Worm (Caenorhabditis elegans) whole organism, L1 larva: ENCODE data around the gene pdzd-8.

Experiments
- C16A3.4 ChIP-seq: fragments of 150-350 bp; optimal IDR thresholded peaks from 2 replicates; lab custom pipeline; 2014; ENCODE audit warnings: missing biosample characterization, missing genetic modification characterization
- F16B12.6 ChIP-seq: fragments of 150-350 bp; optimal IDR thresholded peaks from 2 replicates; lab custom pipeline; 2014; ENCODE audit warnings: missing biosample characterization, missing genetic modification characterization
- aly-2 ChIP-seq: fragments of 150-350 bp; optimal IDR thresholded peaks from 2 replicates; lab custom pipeline; 2014; ENCODE audit warnings: missing biosample characterization, missing genetic modification characterization
- blmp-1 ChIP-seq: fragments of 150-350 bp; optimal IDR thresholded peaks from 2 replicates; lab custom pipeline; 2014; ENCODE audit warnings: missing biosample characterization, missing genetic modification characterization
- ceh-8 ChIP-seq: fragments of 200-800 bp; sonication (Bioruptor generic); optimal IDR thresholded peaks from 2 replicates; lab custom pipeline; 2018; ENCODE audit warnings: mild to moderate bottlenecking, missing genetic modification characterization, moderate library complexity, missing compliant biosample characterization
- ceh-82 ChIP-seq, 3 experiments: fragments of 150-350 bp in 1 of 3; sonication (generic microtip) in 2 of 3; optimal IDR thresholded peaks; 2 replicates each; lab custom pipeline; 2014 to 2017; ENCODE audit warnings: missing biosample characterization in 3 of 3, missing genetic modification characterization in 3 of 3
- ces-1 ChIP-seq: fragments of 150-350 bp; optimal IDR thresholded peaks from 2 replicates; lab custom pipeline; 2014; ENCODE audit warnings: missing biosample characterization, missing genetic modification reagents, missing genetic modification characterization
- dpl-1 ChIP-seq, 3 experiments: fragments of 150-350 bp in 2 of 3; sonication (generic microtip) in 1 of 3; optimal IDR thresholded peaks; 2 replicates each; lab custom pipeline; 2014 to 2017; ENCODE audit warnings: missing biosample characterization in 3 of 3, missing genetic modification characterization in 3 of 3, missing genetic modification reagents in 3 of 3
- dsc-1 ChIP-seq: sonication (generic microtip); optimal IDR thresholded peaks from 2 replicates; lab custom pipeline; 2016; ENCODE audit warnings: mild to moderate bottlenecking, missing genetic modification characterization, missing compliant biosample characterization
- efl-3 ChIP-seq: fragments of 200-800 bp; sonication (Bioruptor generic); optimal IDR thresholded peaks from 2 replicates; lab custom pipeline; 2018; ENCODE audit warnings: mild to moderate bottlenecking, missing genetic modification characterization, missing compliant biosample characterization
- elt-2 ChIP-seq: sonication (generic microtip); optimal IDR thresholded peaks from 2 replicates; lab custom pipeline; 2016; ENCODE audit warnings: missing genetic modification characterization, mild to moderate bottlenecking, inconsistent platforms, missing compliant biosample characterization, missing genetic modification reagents
- fkh-10 ChIP-seq: sonication (generic microtip); optimal IDR thresholded peaks from 2 replicates; lab custom pipeline; 2017; ENCODE audit warnings: missing biosample characterization, missing genetic modification reagents, missing genetic modification characterization
- fkh-8 ChIP-seq: sonication (generic microtip); optimal IDR thresholded peaks from 2 replicates; lab custom pipeline; 2016; ENCODE audit warnings: mild to moderate bottlenecking, missing genetic modification characterization, missing compliant biosample characterization
- grh-1 ChIP-seq: fragments of 200-800 bp; sonication (Bioruptor generic); IDR thresholded peaks from 2 replicates; pipeline ENCODE4 v1.3.6; 2022; ENCODE audit warnings: missing genetic modification reagents, missing genetic modification characterization, missing compliant biosample characterization
- hpl-2 ChIP-seq: fragments of 150-350 bp; optimal IDR thresholded peaks from 2 replicates; lab custom pipeline; 2014; ENCODE audit warnings: missing biosample characterization, missing genetic modification reagents, missing genetic modification characterization
- irx-1 ChIP-seq: sonication (generic microtip); optimal IDR thresholded peaks from 2 replicates; lab custom pipeline; 2016; ENCODE audit warnings: missing genetic modification characterization, missing compliant biosample characterization
- jun-1 ChIP-seq: fragments of 150-350 bp; optimal IDR thresholded peaks from 2 replicates; lab custom pipeline; 2014; ENCODE audit warnings: missing biosample characterization, missing genetic modification reagents, missing genetic modification characterization
- lin-13 ChIP-seq: fragments of 150-350 bp; optimal IDR thresholded peaks from 2 replicates; lab custom pipeline; 2014; ENCODE audit warnings: missing biosample characterization, missing genetic modification reagents, missing genetic modification characterization
- lin-39 ChIP-seq: fragments of 150-350 bp; optimal IDR thresholded peaks from 2 replicates; lab custom pipeline; 2014; ENCODE audit warnings: missing biosample characterization, missing genetic modification reagents, missing genetic modification characterization
- lsy-2 ChIP-seq, 2 experiments: fragments of 150-350 bp; optimal IDR thresholded peaks; 2 replicates each; lab custom pipeline; 2014; ENCODE audit warnings: missing biosample characterization in 2 of 2, missing genetic modification characterization in 2 of 2
- mdl-1 ChIP-seq, 2 experiments: fragments of 150-350 bp; optimal IDR thresholded peaks; 2 replicates each; lab custom pipeline; 2014 to 2017; ENCODE audit warnings: missing biosample characterization in 2 of 2, missing genetic modification characterization in 2 of 2, inconsistent platforms in 1 of 2
- mep-1 ChIP-seq: fragments of 150-350 bp; optimal IDR thresholded peaks from 2 replicates; lab custom pipeline; 2014; ENCODE audit warnings: missing biosample characterization, missing genetic modification characterization
- nhr-11 ChIP-seq: fragments of 150-350 bp; optimal IDR thresholded peaks from 2 replicates; lab custom pipeline; 2014; ENCODE audit warnings: missing biosample characterization, missing genetic modification characterization
- nhr-12 ChIP-seq: sonication (generic microtip); optimal IDR thresholded peaks from 2 replicates; lab custom pipeline; 2017; ENCODE audit warnings: missing biosample characterization, missing genetic modification characterization
- nhr-237 ChIP-seq: fragments of 150-350 bp; optimal IDR thresholded peaks from 2 replicates; lab custom pipeline; 2014; ENCODE audit warnings: missing biosample characterization, missing genetic modification characterization
- nhr-28 ChIP-seq: fragments of 150-350 bp; optimal IDR thresholded peaks from 2 replicates; lab custom pipeline; 2014; ENCODE audit warnings: missing biosample characterization, missing genetic modification characterization
- nhr-47 ChIP-seq: sonication (generic microtip); optimal IDR thresholded peaks from 2 replicates; lab custom pipeline; 2016; ENCODE audit warnings: mild to moderate bottlenecking, missing genetic modification characterization, moderate library complexity, missing compliant biosample characterization
- nhr-85 ChIP-seq: sonication (generic microtip); peaks from one replicate; lab custom pipeline; 2016; ENCODE audit warnings: missing genetic modification characterization, inconsistent platforms, missing compliant biosample characterization
- pag-3 ChIP-seq: sonication (generic microtip); optimal IDR thresholded peaks from 2 replicates; lab custom pipeline; 2017; ENCODE audit warnings: missing genetic modification characterization, mild to moderate bottlenecking, missing compliant biosample characterization, antibody characterized with exemption, borderline replicate concordance; ENCODE audit not compliant: insufficient read depth
- snpc-4 ChIP-seq: fragments of 150-350 bp; optimal IDR thresholded peaks from 2 replicates; lab custom pipeline; 2014; ENCODE audit warnings: missing biosample characterization, missing genetic modification characterization
- snu-23 ChIP-seq: sonication (generic microtip); optimal IDR thresholded peaks from 2 replicates; lab custom pipeline; 2016; ENCODE audit warnings: missing genetic modification characterization, missing compliant biosample characterization
- sox-4 ChIP-seq: sonication (generic microtip); optimal IDR thresholded peaks from 2 replicates; lab custom pipeline; 2016; ENCODE audit warnings: missing genetic modification characterization, missing compliant biosample characterization
- sptf-1 ChIP-seq: fragments of 150-350 bp; optimal IDR thresholded peaks from 2 replicates; lab custom pipeline; 2014; ENCODE audit warnings: missing biosample characterization, missing genetic modification characterization
- tlp-1 ChIP-seq: fragments of 150-350 bp; optimal IDR thresholded peaks from 2 replicates; lab custom pipeline; 2014; ENCODE audit warnings: missing biosample characterization, missing genetic modification characterization
- unc-30 ChIP-seq: sonication (generic microtip); optimal IDR thresholded peaks from 2 replicates; lab custom pipeline; 2017; ENCODE audit warnings: missing biosample characterization, missing genetic modification characterization
- unc-98 ChIP-seq: fragments of 200-800 bp; sonication (Bioruptor generic); IDR thresholded peaks from 2 replicates; pipeline ENCODE4 v1.3.6; 2022; ENCODE audit warnings: missing genetic modification characterization, missing compliant biosample characterization
- xbp-1 ChIP-seq: sonication (generic microtip); optimal IDR thresholded peaks from 2 replicates; lab custom pipeline; 2016; ENCODE audit warnings: missing genetic modification characterization, missing compliant biosample characterization
- zag-1 ChIP-seq: fragments of 150-350 bp; optimal IDR thresholded peaks from 2 replicates; lab custom pipeline; 2014; ENCODE audit warnings: missing biosample characterization, missing genetic modification characterization

The pdzd-8 gene

ce11 chrIV:8927093-8927492 lies 48.2 kb upstream of the pdzd-8 start (continued):
- peak; percentile 79 for TF ChIP-seq xbp-1 (tag; lab: Kevin White, UChicago)
- TF ChIP-seq pag-3 (tag; lab: Kevin White, UChicago): no peak
- TF ChIP-seq snpc-4 (tag; lab: Kevin White, UChicago): peak; percentile 41
- TF ChIP-seq hpl-2 (GFP tag; lab: Kevin White, UChicago): peak; percentile 52
- peak; percentile 44 for TF ChIP-seq grh-1 (GFP tag; lab: Robert Waterston, UW)
- peak; percentile 49 for TF ChIP-seq lin-13 (GFP tag; lab: Kevin White, UChicago)
- TF ChIP-seq nhr-12 (tag; lab: Kevin White, UChicago): no peak
- TF ChIP-seq zag-1: no peak
- no peak for TF ChIP-seq blmp-1 (tag; lab: Kevin White, UChicago)
- peak; percentile 61 for TF ChIP-seq jun-1 (tag; lab: Kevin White, UChicago)
- peak; percentile 76 for TF ChIP-seq C16A3.4 (tag; lab: Kevin White, UChicago)
- TF ChIP-seq dpl-1 (GFP tag; optimal IDR thresholded peaks at IDR 0.05; lab: Kevin White, UChicago): peak in 2 of 3 experiments; percentile 53 to 55
- peak; percentile 85 for TF ChIP-seq nhr-47 (tag; lab: Kevin White, UChicago)
- no peak for TF ChIP-seq unc-30 (tag; lab: Kevin White, UChicago)
- TF ChIP-seq nhr-28 (tag; lab: Kevin White, UChicago): no peak
- TF ChIP-seq ceh-8 (GFP tag; lab: Kevin White, UChicago): peak; percentile 60
- peak; percentile 80 for TF ChIP-seq dsc-1 (tag; lab: Kevin White, UChicago)
- peak; percentile 65 for TF ChIP-seq fkh-8 (tag; lab: Kevin White, UChicago)
- TF ChIP-seq tlp-1 (tag; lab: Kevin White, UChicago): no peak
- no peak for TF ChIP-seq fkh-10 (GFP tag; lab: Kevin White, UChicago)
- TF ChIP-seq ces-1 (GFP tag; lab: Kevin White, UChicago): no peak
- no peak for TF ChIP-seq nhr-11 (tag; lab: Kevin White, UChicago)
- peak; percentile 24 for TF ChIP-seq efl-3 (GFP tag; lab: Kevin White, UChicago)
- TF ChIP-seq lin-39 (tag; lab: Kevin White, UChicago): no peak
- TF ChIP-seq irx-1 (tag; lab: Kevin White, UChicago): peak; percentile 56
- peak; percentile 55 to 62 (median 60) for TF ChIP-seq ceh-82 (tag; optimal IDR thresholded peaks at IDR 0.05; lab: Kevin White, UChicago)
- peak; percentile 82 for TF ChIP-seq snu-23 (GFP tag; lab: Kevin White, UChicago)
- TF ChIP-seq sptf-1: no peak
- TF ChIP-seq sox-4 (tag; lab: Kevin White, UChicago): no peak
- TF ChIP-seq nhr-237 (tag; lab: Kevin White, UChicago): no peak
- peak; percentile 58 to 72 for TF ChIP-seq lsy-2 (tag; optimal IDR thresholded peaks at IDR 0.05; lab: Kevin White, UChicago)
- TF ChIP-seq mdl-1 (tag; optimal IDR thresholded peaks at IDR 0.05; lab: Kevin White, UChicago): peak in 1 of 2 experiments; percentile 84

ce11 chrIV:8929942-8930492 lies 45.3 kb upstream of the pdzd-8 start, which contains the start of the genes D1046.18 and slc-25A26:
Gene D1046.18 (plus strand): TSS chrIV:8930242.
Gene slc-25A26 (plus strand): TSS chrIV:8930442.
- no peak for TF ChIP-seq aly-2 (tag; lab: Kevin White, UChicago)
- no peak for TF ChIP-seq elt-2 (tag; lab: Kevin White, UChicago)
- no peak for TF ChIP-seq F16B12.6 (tag; lab: Kevin White, UChicago)
- no peak for TF ChIP-seq mep-1 (tag; lab: Kevin White, UChicago)
- no peak for TF ChIP-seq hpl-2 (GFP tag; lab: Kevin White, UChicago)
- TF ChIP-seq nhr-85 (tag; lab: Kevin White, UChicago): no peak
- TF ChIP-seq fkh-10 (GFP tag; lab: Kevin White, UChicago): no peak
- TF ChIP-seq unc-98 (GFP tag; lab: Robert Waterston, UW): no peak

ce11 chrIV:8933575-8933974 lies 41.8 kb upstream of the pdzd-8 start, which contains the start of gene D1046.4:
Gene D1046.4 (plus strand): TSS chrIV:8933875.
- TF ChIP-seq tlp-1 (tag; lab: Kevin White, UChicago) (no peak), C16A3.4 (tag; lab: Kevin White, UChicago) (no peak)
